Fruit fly (Drosophila melanogaster): Measurements from ENCODE around the gene Nha2.

dm6 chr3R:23009480-23010115 lies 11.3 kb upstream of the Nha2 start:
- TF ChIP-seq CTCF (optimal IDR thresholded peaks at IDR 0.05) (no peak), CG8478 (optimal IDR thresholded peaks at IDR 0.05) (no peak)
